Worm (Caenorhabditis elegans): ENCODE results near the gene memi-1.

memi-1 gene

ce11 chrIV:4749728-4750278 is 10.4 kb downstream of the memi-1 start, which contains the start of the genes rpl-20 and Y17G9B.5 (continued):
- TF ChIP-seq unc-86 (tag; optimal IDR thresholded peaks at IDR 0.05) (peak; percentile 100), ceh-63 (GFP tag; optimal IDR thresholded peaks at IDR 0.05) (peak; percentile 96), fkh-10 (GFP tag; optimal IDR thresholded peaks at IDR 0.05) (peak; percentile 99), C04F5.9 (tag; optimal IDR thresholded peaks at IDR 0.05) (peak; percentile 97), skn-1 (tag; optimal IDR thresholded peaks at IDR 0.05) (peak; percentile 99), nhr-19 (GFP tag; conservative IDR thresholded peaks at IDR 0.05) (peak; percentile 100), nhr-84 (tag; optimal IDR thresholded peaks at IDR 0.05) (peak; percentile 91), dsc-1 (tag; optimal IDR thresholded peaks at IDR 0.05) (peak; percentile 100), snu-23 (GFP tag; optimal IDR thresholded peaks at IDR 0.05) (peak; percentile 100), efl-3 (GFP tag; optimal IDR thresholded peaks at IDR 0.05) (peak; percentile 98), unc-62 (GFP tag; optimal IDR thresholded peaks at IDR 0.05) (peak; percentile 96), hpl-2 (GFP tag; optimal IDR thresholded peaks at IDR 0.05) (peak; percentile 97), alr-1 (tag; optimal IDR thresholded peaks at IDR 0.05; ENCODE audit: borderline replicate concordance) (no peak), dpl-1 (GFP tag; optimal IDR thresholded peaks at IDR 0.05) (peak; percentile 94 to 96 (median 96)), egl-13 (tag; optimal IDR thresholded peaks at IDR 0.05) (peak; percentile 100), nhr-76 (tag; optimal IDR thresholded peaks at IDR 0.05) (peak; percentile 81), hlh-4 (tag; optimal IDR thresholded peaks at IDR 0.05) (peak; percentile 70), egl-27 (tag; optimal IDR thresholded peaks at IDR 0.05) (peak; percentile 93 to 98), nhr-85 (tag) (peak; percentile 100), irx-1 (tag; optimal IDR thresholded peaks at IDR 0.05) (peak; percentile 100), sptf-1 (tag; optimal IDR thresholded peaks at IDR 0.05) (no peak), swsn-7 (tag; optimal IDR thresholded peaks at IDR 0.05) (peak; percentile 100), ztf-11 (tag; optimal IDR thresholded peaks at IDR 0.05) (peak; percentile 92 to 100), lin-13 (GFP tag; optimal IDR thresholded peaks at IDR 0.05) (peak; percentile 100), tlp-1 (tag; optimal IDR thresholded peaks at IDR 0.05) (no peak), sup-37 (GFP tag; optimal IDR thresholded peaks at IDR 0.05) (peak; percentile 100), fos-1 (tag; optimal IDR thresholded peaks at IDR 0.05) (peak; percentile 99), nhr-28 (tag; optimal IDR thresholded peaks at IDR 0.05) (peak; percentile 82), F16B12.6 (tag; optimal IDR thresholded peaks at IDR 0.05) (peak; percentile 81), C34B4.2 (tag; optimal IDR thresholded peaks at IDR 0.05) (peak; percentile 98), lin-39 (tag; optimal IDR thresholded peaks at IDR 0.05) (peak; percentile 99), pqm-1 (tag; optimal IDR thresholded peaks at IDR 0.05) (peak; percentile 88), hlh-17 (GFP tag; optimal IDR thresholded peaks at IDR 0.05; ENCODE audit: borderline replicate concordance) (peak; percentile 73), mef-2 (tag; optimal IDR thresholded peaks at IDR 0.05) (peak; percentile 97), mep-1 (tag; optimal IDR thresholded peaks at IDR 0.05) (peak; percentile 100), unc-98 (GFP tag; IDR thresholded peaks at IDR 0.05) (peak; percentile 98), rnt-1 (tag; optimal IDR thresholded peaks at IDR 0.05) (peak; percentile 99), lir-3 (tag; optimal IDR thresholded peaks at IDR 0.05; ENCODE audit: poor library complexity) (peak; percentile 98), blmp-1 (tag; optimal IDR thresholded peaks at IDR 0.05) (peak; percentile 94), efl-1 (optimal IDR thresholded peaks at IDR 0.05) (peak; percentile 97 to 98), efl-1 (GFP tag; optimal IDR thresholded peaks at IDR 0.05 in 1 of 2) (peak; percentile 91 to 99), pag-3 (tag; optimal IDR thresholded peaks at IDR 0.05; ENCODE audit: borderline replicate concordance, insufficient read depth) (peak; percentile 85), lin-35 (GFP tag; optimal IDR thresholded peaks at IDR 0.05) (peak; percentile 95 to 97), nhr-90 (tag; optimal IDR thresholded peaks at IDR 0.05; ENCODE audit: poor library complexity) (peak; percentile 100), lin-14 (GFP tag; optimal IDR thresholded peaks at IDR 0.05) (peak; percentile 100), nhr-20 (tag; optimal IDR thresholded peaks at IDR 0.05) (peak; percentile 100), nhr-11 (tag; optimal IDR thresholded peaks at IDR 0.05) (peak; percentile 98), isw-1 (GFP tag; IDR thresholded peaks at IDR 0.05) (peak; percentile 100), ets-5 (GFP tag; IDR thresholded peaks at IDR 0.05) (peak; percentile 100), sox-4 (tag; optimal IDR thresholded peaks at IDR 0.05) (peak; percentile 98), snpc-4 (tag; optimal IDR thresholded peaks at IDR 0.05) (peak; percentile 95), lin-15B (tag; optimal IDR thresholded peaks at IDR 0.05) (peak; percentile 100)
